Worm (Caenorhabditis elegans) whole organism, young adult: Measurements from ENCODE around the gene hda-11.
A peak's percentile ranks its signal among the peaks of the same experiment; 100 is the strongest.

Experiments
- C06A6.2 ChIP-seq: fragments of 200-800 bp; sonication (Bioruptor generic); conservative IDR thresholded peaks from 2 replicates; pipeline ENCODE4 v1.3.6; 2022; ENCODE audit warnings: missing genetic modification characterization, missing compliant biosample characterization
- F33H1.4 ChIP-seq: fragments of 200-800 bp; sonication (Bioruptor generic); IDR thresholded peaks from 2 replicates; pipeline ENCODE4 v1.3.6; 2022; ENCODE audit warnings: missing genetic modification reagents, missing genetic modification characterization, missing compliant biosample characterization
- F55B11.4 ChIP-seq: sonication (generic microtip); optimal IDR thresholded peaks from 2 replicates; lab custom pipeline; 2016; ENCODE audit warnings: missing compliant biosample characterization, missing genetic modification characterization, borderline replicate concordance; ENCODE audit not compliant: insufficient read depth
- Y53G8AR.9 ChIP-seq: fragments of 200-800 bp; sonication (Bioruptor generic); conservative IDR thresholded peaks from 2 replicates; pipeline ENCODE4 v1.3.6; 2022; ENCODE audit warnings: missing genetic modification reagents, missing genetic modification characterization, missing compliant biosample characterization
- Y56A3A.18 ChIP-seq: fragments of 200-800 bp; sonication (Bioruptor generic); IDR thresholded peaks from 2 replicates; pipeline ENCODE4 v1.3.6; 2022; ENCODE audit warnings: missing genetic modification reagents, missing genetic modification characterization, missing compliant biosample characterization
- Y95B8A.8 ChIP-seq: fragments of 200-800 bp; sonication (Bioruptor generic); IDR thresholded peaks from 2 replicates; pipeline ENCODE4 v1.3.6; 2022; ENCODE audit warnings: missing genetic modification reagents, missing genetic modification characterization, missing compliant biosample characterization
- ama-1 ChIP-seq, 3 experiments: fragments of 150-350 bp in 1 of 3; sonication (generic microtip) in 2 of 3; optimal IDR thresholded peaks; 2 replicates each; lab custom pipeline; 2014 to 2018; ENCODE audit warnings: missing biosample characterization in 2 of 3, missing genetic modification characterization in 2 of 3, missing genetic modification reagents in 2 of 3
- aptf-2 ChIP-seq: fragments of 200-800 bp; sonication (Bioruptor generic); conservative IDR thresholded peaks from 2 replicates; pipeline ENCODE4 v1.3.6; 2022; ENCODE audit warnings: missing genetic modification reagents, missing genetic modification characterization, missing compliant biosample characterization
- aptf-3 ChIP-seq: fragments of 200-800 bp; sonication (Bioruptor generic); IDR thresholded peaks from 2 replicates; pipeline ENCODE4 v1.3.6; 2022; ENCODE audit warnings: missing genetic modification characterization, missing compliant biosample characterization
- athp-1 ChIP-seq: sonication (generic microtip); optimal IDR thresholded peaks from 2 replicates; lab custom pipeline; 2017; ENCODE audit warnings: mild to moderate bottlenecking, missing genetic modification characterization, missing compliant biosample characterization
- attf-3 ChIP-seq: fragments of 200-800 bp; sonication (Bioruptor generic); conservative IDR thresholded peaks from 2 replicates; pipeline ENCODE4 v1.3.6; 2022; ENCODE audit warnings: missing genetic modification reagents, missing genetic modification characterization, missing compliant biosample characterization
- attf-5 ChIP-seq: fragments of 200-800 bp; sonication (Bioruptor generic); optimal IDR thresholded peaks from 2 replicates; lab custom pipeline; 2018; ENCODE audit warnings: mild to moderate bottlenecking, missing genetic modification characterization, missing compliant biosample characterization
- ccch-3 ChIP-seq: fragments of 200-800 bp; sonication (Bioruptor generic); optimal IDR thresholded peaks from 2 replicates; lab custom pipeline; 2018; ENCODE audit warnings: mild to moderate bottlenecking, missing genetic modification characterization, missing compliant biosample characterization
- cebp-2 ChIP-seq: fragments of 200-800 bp; sonication (Bioruptor generic); IDR thresholded peaks from 2 replicates; pipeline ENCODE4 v1.3.6; 2022; ENCODE audit warnings: missing genetic modification characterization, missing compliant biosample characterization
- ceh-91 ChIP-seq: fragments of 200-800 bp; sonication (Bioruptor generic); IDR thresholded peaks from 2 replicates; pipeline ENCODE4 v1.3.6; 2022; ENCODE audit warnings: missing genetic modification reagents, missing genetic modification characterization, missing compliant biosample characterization
- dpl-1 ChIP-seq: fragments of 150-350 bp; optimal IDR thresholded peaks from 2 replicates; lab custom pipeline; 2014; ENCODE audit warnings: missing biosample characterization, missing genetic modification reagents, missing genetic modification characterization
- egrh-3 ChIP-seq: fragments of 200-800 bp; sonication (Bioruptor generic); IDR thresholded peaks from 2 replicates; pipeline ENCODE4 v1.3.6; 2022; ENCODE audit warnings: missing genetic modification reagents, missing genetic modification characterization, missing compliant biosample characterization
- ekl-4 ChIP-seq: fragments of 200-800 bp; sonication (Bioruptor generic); IDR thresholded peaks from 2 replicates; pipeline ENCODE4 v1.3.6; 2022; ENCODE audit warnings: missing genetic modification reagents, missing genetic modification characterization, missing compliant biosample characterization
- him-1 ChIP-seq: sonication (generic microtip); optimal IDR thresholded peaks from 2 replicates; lab custom pipeline; 2016; ENCODE audit warnings: missing genotype, missing genetic modification reagents, missing genetic modification characterization, missing compliant biosample characterization
- hlh-26 ChIP-seq: fragments of 200-800 bp; sonication (Bioruptor generic); conservative IDR thresholded peaks from 2 replicates; pipeline ENCODE4 v1.3.6; 2022; ENCODE audit warnings: missing genetic modification reagents, missing genetic modification characterization, missing compliant biosample characterization
- hmg-1.2 ChIP-seq: fragments of 200-800 bp; sonication (Bioruptor generic); IDR thresholded peaks from 2 replicates; pipeline ENCODE4 v1.3.6; 2022; ENCODE audit warnings: missing genetic modification reagents, missing genetic modification characterization, missing compliant biosample characterization
- let-526 ChIP-seq: fragments of 200-800 bp; sonication (Bioruptor generic); IDR thresholded peaks from 2 replicates; pipeline ENCODE4 v1.3.6; 2022; ENCODE audit warnings: missing genetic modification reagents, missing genetic modification characterization, missing compliant biosample characterization
- lin-40 ChIP-seq: sonication (generic microtip); optimal IDR thresholded peaks from 2 replicates; lab custom pipeline; 2016; ENCODE audit warnings: missing genetic modification characterization, mild to moderate bottlenecking, missing compliant biosample characterization, missing genotype, missing genetic modification reagents
- lin-54 ChIP-seq: fragments of 200-800 bp; sonication (Bioruptor generic); optimal IDR thresholded peaks from 2 replicates; lab custom pipeline; 2018; ENCODE audit warnings: mild to moderate bottlenecking, missing genetic modification characterization, missing compliant biosample characterization
- lir-1 ChIP-seq: fragments of 200-800 bp; sonication (Bioruptor generic); conservative IDR thresholded peaks from 2 replicates; pipeline ENCODE4 v1.3.6; 2022; ENCODE audit warnings: missing genetic modification reagents, missing genetic modification characterization, missing compliant biosample characterization
- madf-3 ChIP-seq: fragments of 200-800 bp; sonication (Bioruptor generic); IDR thresholded peaks from 2 replicates; pipeline ENCODE4 v1.3.6; 2022; ENCODE audit warnings: missing genetic modification reagents, missing genetic modification characterization, missing compliant biosample characterization
- madf-6 ChIP-seq: fragments of 200-800 bp; sonication (Bioruptor generic); IDR thresholded peaks from 2 replicates; pipeline ENCODE4 v1.3.6; 2022; ENCODE audit warnings: missing genetic modification reagents, missing genetic modification characterization, missing compliant biosample characterization
- mes-4 ChIP-seq: sonication (generic microtip); optimal IDR thresholded peaks from 2 replicates; lab custom pipeline; 2016; ENCODE audit warnings: missing genotype, missing genetic modification characterization, missing compliant biosample characterization
- nfya-1 ChIP-seq: sonication (generic microtip); optimal IDR thresholded peaks from 2 replicates; lab custom pipeline; 2017; ENCODE audit warnings: antibody characterized with exemption, missing compliant biosample characterization, missing genetic modification characterization, borderline replicate concordance; ENCODE audit not compliant: insufficient read depth
- nfya-2 ChIP-seq: fragments of 200-800 bp; sonication (Bioruptor generic); IDR thresholded peaks from 2 replicates; pipeline ENCODE4 v1.3.6; 2022; ENCODE audit warnings: missing genetic modification reagents, missing genetic modification characterization, missing compliant biosample characterization
- nfyb-1 ChIP-seq: fragments of 200-800 bp; sonication (Bioruptor generic); IDR thresholded peaks from 2 replicates; pipeline ENCODE4 v1.3.6; 2022; ENCODE audit warnings: missing genetic modification reagents, missing genetic modification characterization, missing compliant biosample characterization
- nhr-27 ChIP-seq: fragments of 200-800 bp; sonication (Bioruptor generic); optimal IDR thresholded peaks from 2 replicates; lab custom pipeline; 2018; ENCODE audit warnings: mild to moderate bottlenecking, missing genetic modification characterization, moderate library complexity, missing compliant biosample characterization
- nhr-80 ChIP-seq: sonication (generic microtip); optimal IDR thresholded peaks from 2 replicates; lab custom pipeline; 2016; ENCODE audit warnings: missing genetic modification characterization, missing compliant biosample characterization
- pbrm-1 ChIP-seq: fragments of 200-800 bp; sonication (Bioruptor generic); IDR thresholded peaks from 2 replicates; pipeline ENCODE4 v1.3.6; 2022; ENCODE audit warnings: missing genetic modification reagents, missing genetic modification characterization, missing compliant biosample characterization
- pha-4 ChIP-seq: fragments of 150-350 bp; sonication (generic microtip); optimal IDR thresholded peaks from 2 replicates; lab custom pipeline; 2014; ENCODE audit warnings: missing biosample characterization, missing genetic modification reagents, missing genetic modification characterization
- rcor-1 ChIP-seq: fragments of 200-800 bp; sonication (Bioruptor generic); IDR thresholded peaks from 2 replicates; pipeline ENCODE4 v1.3.6; 2022; ENCODE audit warnings: missing genetic modification reagents, missing genetic modification characterization, missing compliant biosample characterization
- rec-8 ChIP-seq, 2 experiments: sonication (generic microtip); optimal IDR thresholded peaks; 2 replicates each; lab custom pipeline; 2016; ENCODE audit warnings: mild to moderate bottlenecking in 2 of 2, missing genetic modification characterization in 2 of 2, missing genetic modification reagents in 2 of 2, missing genotype in 2 of 2, missing biosample characterization in 1 of 2, missing compliant biosample characterization in 1 of 2, moderate library complexity in 1 of 2
- rpc-1 ChIP-seq, 2 experiments: fragments of 150-350 bp in 1 of 2; sonication (generic microtip) in 1 of 2; optimal IDR thresholded peaks; 2 replicates each; lab custom pipeline; 2014 to 2018; ENCODE audit warnings: missing biosample characterization in 1 of 2, missing genetic modification characterization in 1 of 2, missing genetic modification reagents in 1 of 2, missing genotype in 1 of 2
- sdz-38 ChIP-seq: sonication (generic microtip); optimal IDR thresholded peaks from 2 replicates; lab custom pipeline; 2016; ENCODE audit warnings: missing genotype, missing genetic modification characterization, missing compliant biosample characterization
- snpc-1.1 ChIP-seq: sonication (generic microtip); optimal IDR thresholded peaks from 2 replicates; lab custom pipeline; 2017; ENCODE audit warnings: missing genetic modification characterization, mild to moderate bottlenecking, missing compliant biosample characterization, antibody characterized with exemption, moderate library complexity, missing genotype, missing genetic modification reagents; ENCODE audit not compliant: insufficient read depth
- snpc-3.4 ChIP-seq: sonication (generic microtip); optimal IDR thresholded peaks from 2 replicates; lab custom pipeline; 2017; ENCODE audit warnings: missing genetic modification characterization, mild to moderate bottlenecking, missing compliant biosample characterization, antibody characterized with exemption, moderate library complexity, missing genotype, missing genetic modification reagents
- somi-1 ChIP-seq: fragments of 200-800 bp; sonication (Bioruptor generic); optimal IDR thresholded peaks from 2 replicates; lab custom pipeline; 2018; ENCODE audit warnings: mild to moderate bottlenecking, missing genetic modification characterization, missing compliant biosample characterization
- tbp1 ChIP-seq: fragments of 200-800 bp; sonication (Bioruptor generic); optimal IDR thresholded peaks from 2 replicates; lab custom pipeline; 2018; ENCODE audit warnings: mild to moderate bottlenecking, missing genetic modification characterization, missing compliant biosample characterization
- unc-130 ChIP-seq: sonication (generic microtip); optimal IDR thresholded peaks from 2 replicates; lab custom pipeline; 2016; ENCODE audit warnings: missing genetic modification reagents, missing genetic modification characterization, missing compliant biosample characterization
- unc-62 ChIP-seq: fragments of 150-350 bp; optimal IDR thresholded peaks from 2 replicates; lab custom pipeline; 2014; ENCODE audit warnings: missing biosample characterization, missing genetic modification reagents, missing genetic modification characterization
- zim-3 ChIP-seq: sonication (generic microtip); optimal IDR thresholded peaks from 2 replicates; lab custom pipeline; 2017; ENCODE audit warnings: mild to moderate bottlenecking, missing genetic modification characterization, moderate library complexity, missing compliant biosample characterization
- ztf-3 ChIP-seq: fragments of 200-800 bp; sonication (Bioruptor generic); optimal IDR thresholded peaks from 2 replicates; lab custom pipeline; 2018; ENCODE audit warnings: mild to moderate bottlenecking, missing genetic modification characterization, missing compliant biosample characterization

The hda-11 gene

DNA sequence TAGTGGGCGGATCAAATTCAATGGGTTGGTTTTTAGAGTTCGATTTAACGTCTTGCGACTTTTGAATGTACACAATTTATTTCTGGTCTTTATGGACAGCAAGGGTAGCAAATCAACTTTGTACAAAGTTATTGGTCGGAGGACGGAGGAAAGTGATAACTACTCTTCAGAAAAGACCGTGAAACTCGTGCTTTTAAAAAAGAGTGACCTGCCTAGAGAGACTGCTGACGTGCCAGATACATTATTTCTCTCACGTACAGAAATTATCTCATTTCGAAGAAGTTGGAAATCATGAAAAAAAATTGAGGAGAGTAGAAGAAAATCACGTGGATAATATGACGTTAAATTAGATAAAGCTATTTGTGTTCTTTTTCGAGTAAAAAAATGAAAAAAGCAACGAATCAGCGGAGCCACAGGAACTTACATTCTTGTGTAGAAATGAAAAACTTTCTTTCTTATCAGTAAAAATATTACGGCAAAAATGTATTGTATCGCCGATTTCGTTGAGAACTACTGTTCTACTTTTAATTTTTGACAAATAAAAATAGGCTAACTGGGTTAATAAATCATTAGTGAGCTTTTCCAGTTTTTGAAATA lies 10.2 kb downstream of the hda-11 start, which contains the start of gene ppm-1.A:
Gene ppm-1.A, minus strand, starts transcription at position 294 of the 597 bp plus-strand sequence.
- TF ChIP-seq nhr-27 (no peak), attf-5 (peak; percentile 20), ceh-91 (no peak), somi-1 (GFP tag; lab: Kevin White, UChicago) (no peak), snpc-1.1 (tag; lab: Kevin White, UChicago) (no peak), rec-8 (tag; optimal IDR thresholded peaks at IDR 0.05; lab: Kevin White, UChicago) (no peak), him-1 (tag; lab: Kevin White, UChicago) (no peak), aptf-3 (GFP tag; lab: Robert Waterston, UW) (no peak), attf-3 (GFP tag; lab: Robert Waterston, UW) (no peak), nhr-80 (tag; lab: Kevin White, UChicago) (peak; percentile 21), rpc-1 (optimal IDR thresholded peaks at IDR 0.05; lab: Kevin White, UChicago) (no peak), rpc-1 (tag; optimal IDR thresholded peaks at IDR 0.05; lab: Kevin White, UChicago) (no peak), nfya-1 (no peak), tbp1 (GFP tag; lab: Kevin White, UChicago) (peak; percentile 25), nfyb-1 (GFP tag; lab: Robert Waterston, UW) (0 out of 2 replicates have a peak, but pooled peaks have one; percentile 35), sdz-38 (no peak), let-526 (GFP tag; lab: Robert Waterston, UW) (no peak), pha-4 (tag; lab: Kevin White, UChicago) (no peak), mes-4 (no peak), F33H1.4 (GFP tag; lab: Robert Waterston, UW) (no peak)

ce11 chrV:10536808-10537207 lies 10.8 kb downstream of the hda-11 start:
- peak; percentile 23 for TF ChIP-seq athp-1
- no peak for TF ChIP-seq ccch-3
- no peak for TF ChIP-seq ama-1 (optimal IDR thresholded peaks at IDR 0.05; lab: Kevin White, UChicago)
- no peak for TF ChIP-seq ama-1 (GFP tag; optimal IDR thresholded peaks at IDR 0.05; lab: Kevin White, UChicago)
- TF ChIP-seq lir-1 (GFP tag; lab: Robert Waterston, UW): no peak
- no peak for TF ChIP-seq unc-62
- TF ChIP-seq zim-3 (tag; lab: Kevin White, UChicago): no peak
- TF ChIP-seq hmg-1.2 (GFP tag; lab: Robert Waterston, UW): peak; percentile 54
- peak; percentile 89 for TF ChIP-seq lin-40 (tag; lab: Kevin White, UChicago)
- peak; percentile 81 for TF ChIP-seq Y53G8AR.9 (GFP tag; lab: Robert Waterston, UW)
- TF ChIP-seq unc-130 (GFP tag; lab: Kevin White, UChicago): no peak
- TF ChIP-seq Y95B8A.8 (GFP tag; lab: Robert Waterston, UW): no peak
- TF ChIP-seq lin-54: peak; percentile 94
- TF ChIP-seq C06A6.2 (GFP tag; lab: Robert Waterston, UW): 0 out of 2 replicates have a peak, but pooled peaks have one; percentile 60
- no peak for TF ChIP-seq nhr-27
- TF ChIP-seq madf-6 (GFP tag; lab: Robert Waterston, UW): 0 out of 2 replicates have a peak, but pooled peaks have one; percentile 52
- TF ChIP-seq hlh-26 (GFP tag; lab: Robert Waterston, UW): no peak
- TF ChIP-seq cebp-2 (GFP tag; lab: Robert Waterston, UW): no peak
- no peak for TF ChIP-seq F55B11.4 (tag; lab: Kevin White, UChicago)
- peak; percentile 88 for TF ChIP-seq pbrm-1 (GFP tag; lab: Robert Waterston, UW)
- no peak for TF ChIP-seq madf-3
- no peak for TF ChIP-seq aptf-2
- TF ChIP-seq ekl-4 (GFP tag; lab: Robert Waterston, UW): peak; percentile 79
- no peak for TF ChIP-seq snpc-3.4 (tag; lab: Kevin White, UChicago)
- TF ChIP-seq rcor-1 (GFP tag; lab: Robert Waterston, UW): peak; percentile 50; the same call in 1 of the 2 replicates
- no peak for TF ChIP-seq nfya-2
- no peak for TF ChIP-seq Y56A3A.18 (GFP tag; lab: Robert Waterston, UW)
- TF ChIP-seq ztf-3 (GFP tag; lab: Kevin White, UChicago): no peak
- TF ChIP-seq egrh-3: no peak
- TF ChIP-seq dpl-1 (GFP tag; lab: Kevin White, UChicago): peak; percentile 69
